Worm (Caenorhabditis elegans) whole organism, L1 larva: ENCODE measurements around the gene F58E6.5.

ENCODE experiments used
- C04F5.9 ChIP-seq: sonication (generic microtip); optimal IDR thresholded peaks from 2 replicates; lab custom pipeline; 2016; ENCODE audit warnings: missing genetic modification characterization, missing compliant biosample characterization
- C16A3.4 ChIP-seq: fragments of 150-350 bp; optimal IDR thresholded peaks from 2 replicates; lab custom pipeline; 2014; ENCODE audit warnings: missing biosample characterization, missing genetic modification characterization
- C34B4.2 ChIP-seq: sonication (generic microtip); optimal IDR thresholded peaks from 2 replicates; lab custom pipeline; 2017; ENCODE audit warnings: mild to moderate bottlenecking, missing genetic modification characterization, missing compliant biosample characterization
- F16B12.6 ChIP-seq: fragments of 150-350 bp; optimal IDR thresholded peaks from 2 replicates; lab custom pipeline; 2014; ENCODE audit warnings: missing biosample characterization, missing genetic modification characterization
- Y116A8C.19 ChIP-seq: sonication (generic microtip); optimal IDR thresholded peaks from 2 replicates; lab custom pipeline; 2016; ENCODE audit warnings: missing compliant biosample characterization, missing genetic modification characterization, borderline replicate concordance
- aha-1 ChIP-seq: fragments of 150-350 bp; optimal IDR thresholded peaks from 2 replicates; lab custom pipeline; 2014; ENCODE audit warnings: missing biosample characterization, missing genetic modification characterization
- alr-1 ChIP-seq: fragments of 200-800 bp; sonication (Bioruptor generic); optimal IDR thresholded peaks from 2 replicates; lab custom pipeline; 2018; ENCODE audit warnings: borderline replicate concordance, mild to moderate bottlenecking, missing genetic modification characterization, missing compliant biosample characterization
- aly-2 ChIP-seq: fragments of 150-350 bp; optimal IDR thresholded peaks from 2 replicates; lab custom pipeline; 2014; ENCODE audit warnings: missing biosample characterization, missing genetic modification characterization
- blmp-1 ChIP-seq: fragments of 150-350 bp; optimal IDR thresholded peaks from 2 replicates; lab custom pipeline; 2014; ENCODE audit warnings: missing biosample characterization, missing genetic modification characterization
- ceh-63 ChIP-seq: fragments of 200-800 bp; sonication (Bioruptor generic); optimal IDR thresholded peaks from 2 replicates; lab custom pipeline; 2018; ENCODE audit warnings: mild to moderate bottlenecking, missing genetic modification characterization, missing compliant biosample characterization
- ceh-8 ChIP-seq: fragments of 200-800 bp; sonication (Bioruptor generic); optimal IDR thresholded peaks from 2 replicates; lab custom pipeline; 2018; ENCODE audit warnings: mild to moderate bottlenecking, missing genetic modification characterization, moderate library complexity, missing compliant biosample characterization
- ceh-88 ChIP-seq: fragments of 200-800 bp; sonication (Bioruptor generic); IDR thresholded peaks from 2 replicates; pipeline ENCODE4 v1.3.6; 2022; ENCODE audit warnings: missing genetic modification characterization, missing compliant biosample characterization
- ces-1 ChIP-seq: fragments of 150-350 bp; optimal IDR thresholded peaks from 2 replicates; lab custom pipeline; 2014; ENCODE audit warnings: missing biosample characterization, missing genetic modification reagents, missing genetic modification characterization
- dsc-1 ChIP-seq: sonication (generic microtip); optimal IDR thresholded peaks from 2 replicates; lab custom pipeline; 2016; ENCODE audit warnings: mild to moderate bottlenecking, missing genetic modification characterization, missing compliant biosample characterization
- efl-1 ChIP-seq, 4 experiments: fragments of 150-350 bp; optimal IDR thresholded peaks in 3 of 4; peaks in 1 of 4; 1 replicate in 1 of 4; 2 replicates in 3 of 4; lab custom pipeline; 2014; ENCODE audit warnings: missing biosample characterization in 2 of 4, missing genetic modification characterization in 2 of 4, missing genetic modification reagents in 2 of 4
- egl-27 ChIP-seq, 2 experiments: fragments of 150-350 bp in 1 of 2; sonication (generic microtip); optimal IDR thresholded peaks; 3 replicates each; lab custom pipeline; 2017 to 2018; ENCODE audit warnings: missing biosample characterization in 2 of 2, missing genetic modification characterization in 2 of 2, missing genetic modification reagents in 2 of 2
- elt-2 ChIP-seq: sonication (generic microtip); optimal IDR thresholded peaks from 2 replicates; lab custom pipeline; 2016; ENCODE audit warnings: missing genetic modification characterization, mild to moderate bottlenecking, inconsistent platforms, missing compliant biosample characterization, missing genetic modification reagents
- fkh-10 ChIP-seq: sonication (generic microtip); optimal IDR thresholded peaks from 2 replicates; lab custom pipeline; 2017; ENCODE audit warnings: missing biosample characterization, missing genetic modification reagents, missing genetic modification characterization
- grh-1 ChIP-seq: fragments of 200-800 bp; sonication (Bioruptor generic); IDR thresholded peaks from 2 replicates; pipeline ENCODE4 v1.3.6; 2022; ENCODE audit warnings: missing genetic modification reagents, missing genetic modification characterization, missing compliant biosample characterization
- hlh-4 ChIP-seq: sonication (generic microtip); optimal IDR thresholded peaks from 2 replicates; lab custom pipeline; 2016; ENCODE audit warnings: mild to moderate bottlenecking, missing genetic modification characterization, missing compliant biosample characterization
- hpl-2 ChIP-seq: fragments of 150-350 bp; optimal IDR thresholded peaks from 2 replicates; lab custom pipeline; 2014; ENCODE audit warnings: missing biosample characterization, missing genetic modification reagents, missing genetic modification characterization
- jun-1 ChIP-seq: fragments of 150-350 bp; optimal IDR thresholded peaks from 2 replicates; lab custom pipeline; 2014; ENCODE audit warnings: missing biosample characterization, missing genetic modification reagents, missing genetic modification characterization
- lin-13 ChIP-seq: fragments of 150-350 bp; optimal IDR thresholded peaks from 2 replicates; lab custom pipeline; 2014; ENCODE audit warnings: missing biosample characterization, missing genetic modification reagents, missing genetic modification characterization
- lin-14 ChIP-seq: fragments of 200-800 bp; sonication (Bioruptor generic); optimal IDR thresholded peaks from 2 replicates; lab custom pipeline; 2018; ENCODE audit warnings: mild to moderate bottlenecking, missing genetic modification characterization, moderate library complexity, missing compliant biosample characterization
- lin-15B ChIP-seq: fragments of 150-350 bp; sonication (generic microtip); optimal IDR thresholded peaks from 3 replicates; lab custom pipeline; 2014; ENCODE audit warnings: missing biosample characterization, missing genetic modification characterization
- lin-39 ChIP-seq: fragments of 150-350 bp; optimal IDR thresholded peaks from 2 replicates; lab custom pipeline; 2014; ENCODE audit warnings: missing biosample characterization, missing genetic modification reagents, missing genetic modification characterization
- lir-3 ChIP-seq: sonication (generic microtip); optimal IDR thresholded peaks from 2 replicates; lab custom pipeline; 2016; ENCODE audit warnings: mild to moderate bottlenecking, missing genetic modification characterization, moderate library complexity, missing compliant biosample characterization; ENCODE audit not compliant: poor library complexity
- lsy-2 ChIP-seq, 2 experiments: fragments of 150-350 bp; optimal IDR thresholded peaks; 2 replicates each; lab custom pipeline; 2014; ENCODE audit warnings: missing biosample characterization in 2 of 2, missing genetic modification characterization in 2 of 2
- mdl-1 ChIP-seq, 2 experiments: fragments of 150-350 bp; optimal IDR thresholded peaks; 2 replicates each; lab custom pipeline; 2014 to 2017; ENCODE audit warnings: missing biosample characterization in 2 of 2, missing genetic modification characterization in 2 of 2, inconsistent platforms in 1 of 2
- nhr-20 ChIP-seq: sonication (generic microtip); optimal IDR thresholded peaks from 2 replicates; lab custom pipeline; 2016; ENCODE audit warnings: mild to moderate bottlenecking, missing genetic modification characterization, missing compliant biosample characterization
- nhr-47 ChIP-seq: sonication (generic microtip); optimal IDR thresholded peaks from 2 replicates; lab custom pipeline; 2016; ENCODE audit warnings: mild to moderate bottlenecking, missing genetic modification characterization, moderate library complexity, missing compliant biosample characterization
- nhr-76 ChIP-seq: sonication (generic microtip); optimal IDR thresholded peaks from 2 replicates; lab custom pipeline; 2017; ENCODE audit warnings: missing biosample characterization, missing genetic modification characterization
- nhr-77 ChIP-seq: fragments of 150-350 bp; optimal IDR thresholded peaks from 2 replicates; lab custom pipeline; 2014; ENCODE audit warnings: missing biosample characterization, missing genetic modification characterization
- nhr-84 ChIP-seq: sonication (generic microtip); optimal IDR thresholded peaks from 2 replicates; lab custom pipeline; 2017; ENCODE audit warnings: missing biosample characterization, missing genetic modification characterization
- nhr-90 ChIP-seq: sonication (generic microtip); optimal IDR thresholded peaks from 2 replicates; lab custom pipeline; 2016; ENCODE audit warnings: mild to moderate bottlenecking, missing genetic modification characterization, missing compliant biosample characterization; ENCODE audit not compliant: poor library complexity
- pag-3 ChIP-seq: sonication (generic microtip); optimal IDR thresholded peaks from 2 replicates; lab custom pipeline; 2017; ENCODE audit warnings: missing genetic modification characterization, mild to moderate bottlenecking, missing compliant biosample characterization, antibody characterized with exemption, borderline replicate concordance; ENCODE audit not compliant: insufficient read depth
- pax-3 ChIP-seq: fragments of 200-800 bp; sonication (Bioruptor generic); optimal IDR thresholded peaks from 2 replicates; lab custom pipeline; 2018; ENCODE audit warnings: mild to moderate bottlenecking, missing genetic modification characterization, moderate library complexity, missing compliant biosample characterization
- rnt-1 ChIP-seq: sonication (generic microtip); optimal IDR thresholded peaks from 2 replicates; lab custom pipeline; 2016; ENCODE audit warnings: mild to moderate bottlenecking, missing genetic modification characterization, moderate library complexity, missing compliant biosample characterization
- snpc-4 ChIP-seq: fragments of 150-350 bp; optimal IDR thresholded peaks from 2 replicates; lab custom pipeline; 2014; ENCODE audit warnings: missing biosample characterization, missing genetic modification characterization
- tbx-2 ChIP-seq: sonication (generic microtip); optimal IDR thresholded peaks from 2 replicates; lab custom pipeline; 2016; ENCODE audit warnings: missing genetic modification characterization, missing compliant biosample characterization
- tlp-1 ChIP-seq: fragments of 150-350 bp; optimal IDR thresholded peaks from 2 replicates; lab custom pipeline; 2014; ENCODE audit warnings: missing biosample characterization, missing genetic modification characterization
- unc-30 ChIP-seq: sonication (generic microtip); optimal IDR thresholded peaks from 2 replicates; lab custom pipeline; 2017; ENCODE audit warnings: missing biosample characterization, missing genetic modification characterization
- unc-62 ChIP-seq: fragments of 150-350 bp; optimal IDR thresholded peaks from 2 replicates; lab custom pipeline; 2014; ENCODE audit warnings: missing biosample characterization, missing genetic modification reagents, missing genetic modification characterization
- unc-86 ChIP-seq: sonication (generic microtip); optimal IDR thresholded peaks from 2 replicates; lab custom pipeline; 2016; ENCODE audit warnings: missing genetic modification characterization, missing compliant biosample characterization
- unc-98 ChIP-seq: fragments of 200-800 bp; sonication (Bioruptor generic); IDR thresholded peaks from 2 replicates; pipeline ENCODE4 v1.3.6; 2022; ENCODE audit warnings: missing genetic modification characterization, missing compliant biosample characterization
- xbp-1 ChIP-seq: sonication (generic microtip); optimal IDR thresholded peaks from 2 replicates; lab custom pipeline; 2016; ENCODE audit warnings: missing genetic modification characterization, missing compliant biosample characterization
- zag-1 ChIP-seq: fragments of 150-350 bp; optimal IDR thresholded peaks from 2 replicates; lab custom pipeline; 2014; ENCODE audit warnings: missing biosample characterization, missing genetic modification characterization
- zip-4 ChIP-seq: fragments of 200-800 bp; sonication (Bioruptor generic); optimal IDR thresholded peaks from 2 replicates; lab custom pipeline; 2018; ENCODE audit warnings: mild to moderate bottlenecking, missing genetic modification characterization, moderate library complexity, missing compliant biosample characterization
- ztf-11 ChIP-seq, 2 experiments: sonication (generic microtip); optimal IDR thresholded peaks; 2 replicates each; lab custom pipeline; 2016 to 2017; ENCODE audit warnings: missing genetic modification characterization in 2 of 2, missing biosample characterization in 1 of 2, missing compliant biosample characterization in 1 of 2

Gene F58E6.5

ce11 chrV:9730743-9731706, 23.3 kb downstream of the F58E6.5 start (continued):
- TF ChIP-seq fkh-10 = peak; percentile 96
- peak; percentile 88 for TF ChIP-seq lin-13 (GFP tag; lab: Kevin White, UChicago)
- no peak for TF ChIP-seq Y116A8C.19
- peak; percentile 96 for TF ChIP-seq C16A3.4
- peak; percentile 88 for TF ChIP-seq ceh-8
- peak; percentile 89 for TF ChIP-seq nhr-90 (tag; lab: Kevin White, UChicago)
- peak; percentile 94 for TF ChIP-seq nhr-77 (tag; lab: Kevin White, UChicago)
- peak; percentile 92 for TF ChIP-seq nhr-76 (tag; lab: Kevin White, UChicago)
- no peak; the same call in 1 of the 2 replicates for TF ChIP-seq unc-98 (GFP tag; lab: Robert Waterston, UW)
- peak; percentile 82 to 84 for TF ChIP-seq efl-1 (optimal IDR thresholded peaks at IDR 0.05; lab: Kevin White, UChicago)
- peak; percentile 63 to 95 for TF ChIP-seq efl-1 (GFP tag; optimal IDR thresholded peaks at IDR 0.05 in 1 of 2; lab: Kevin White, UChicago)
- TF ChIP-seq lin-15B (tag; lab: Kevin White, UChicago) = peak; percentile 60
- peak; percentile 74 to 97 for TF ChIP-seq mdl-1 (tag; optimal IDR thresholded peaks at IDR 0.05; lab: Kevin White, UChicago)
- TF ChIP-seq rnt-1 = peak; percentile 70
- peak; percentile 87 for TF ChIP-seq pax-3 (tag; lab: Kevin White, UChicago)
- no peak for TF ChIP-seq nhr-84 (tag; lab: Kevin White, UChicago)
- TF ChIP-seq aly-2 (tag; lab: Kevin White, UChicago) = peak; percentile 91
- TF ChIP-seq jun-1 (tag; lab: Kevin White, UChicago) = peak; percentile 96
- TF ChIP-seq xbp-1 = peak; percentile 98
- peak; percentile 96 for TF ChIP-seq unc-86 (tag; lab: Kevin White, UChicago)
- TF ChIP-seq blmp-1 = peak; percentile 89
- TF ChIP-seq zag-1 = peak; percentile 25
- TF ChIP-seq tlp-1 = no peak
- peak; percentile 80 for TF ChIP-seq snpc-4 (tag; lab: Kevin White, UChicago)
- peak; percentile 10 for TF ChIP-seq F16B12.6 (tag; lab: Kevin White, UChicago)
- peak; percentile 91 for TF ChIP-seq elt-2 (tag; lab: Kevin White, UChicago)
- TF ChIP-seq dsc-1 (tag; lab: Kevin White, UChicago) = peak; percentile 91
- no peak; the same call in none of the 2 replicates for TF ChIP-seq grh-1
- peak; percentile 83 for TF ChIP-seq hpl-2
- peak; percentile 100 for TF ChIP-seq lin-14 (GFP tag; lab: Kevin White, UChicago)
- peak in 1 of 2 experiments; percentile 82 for TF ChIP-seq ztf-11 (tag; optimal IDR thresholded peaks at IDR 0.05; lab: Kevin White, UChicago)
- TF ChIP-seq C04F5.9 (tag; lab: Kevin White, UChicago) = peak; percentile 60
- peak; percentile 60 for TF ChIP-seq lir-3 (tag; lab: Kevin White, UChicago)
- peak; percentile 84 to 96 for TF ChIP-seq egl-27 (tag; optimal IDR thresholded peaks at IDR 0.05; lab: Kevin White, UChicago)
- no peak for TF ChIP-seq alr-1
- no peak for TF ChIP-seq unc-30 (tag; lab: Kevin White, UChicago)
- no peak for TF ChIP-seq ceh-63 (GFP tag; lab: Kevin White, UChicago)
- peak; percentile 87 for TF ChIP-seq ceh-88 (GFP tag; lab: Robert Waterston, UW)
- no peak for TF ChIP-seq unc-62
- peak; percentile 67 for TF ChIP-seq zip-4
- peak; percentile 97 for TF ChIP-seq tbx-2
- peak; percentile 23 for TF ChIP-seq ces-1 (GFP tag; lab: Kevin White, UChicago)
- TF ChIP-seq aha-1 (tag; lab: Kevin White, UChicago) = no peak
- no peak for TF ChIP-seq hlh-4 (tag; lab: Kevin White, UChicago)
- TF ChIP-seq lsy-2 (tag; optimal IDR thresholded peaks at IDR 0.05; lab: Kevin White, UChicago) = peak; percentile 95 to 99
- TF ChIP-seq nhr-20 (tag; lab: Kevin White, UChicago) = peak; percentile 98
- no peak for TF ChIP-seq pag-3 (tag; lab: Kevin White, UChicago)
- peak; percentile 24 for TF ChIP-seq lin-39 (tag; lab: Kevin White, UChicago)
- TF ChIP-seq nhr-47 (tag; lab: Kevin White, UChicago) = peak; percentile 95
- no peak for TF ChIP-seq C34B4.2 (tag; lab: Kevin White, UChicago)
